Fruit fly (Drosophila melanogaster): Measurements from ENCODE around the gene CG3061.

The CG3061 gene

DNA sequence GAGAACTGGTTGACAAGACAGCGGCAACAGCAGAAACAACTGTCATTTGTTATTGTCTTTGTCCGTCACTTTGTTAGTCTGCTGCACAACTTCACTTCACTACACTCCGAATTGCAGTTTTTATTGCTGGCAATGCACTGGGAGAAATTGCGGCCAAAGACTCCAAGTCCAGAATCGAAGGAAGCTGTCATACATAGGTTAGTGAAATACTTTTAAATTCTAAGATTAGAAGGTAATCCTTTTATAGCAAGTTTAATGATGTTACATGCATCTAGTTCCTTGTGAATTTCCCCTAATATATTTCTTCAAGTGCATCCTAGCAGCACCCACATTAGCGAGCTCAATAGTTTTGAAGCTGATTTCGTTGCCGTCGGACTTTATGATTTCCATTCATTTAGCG lies 23.3 kb upstream of the CG3061 start (continued):
- TF ChIP-seq CG17359 (tag; optimal IDR thresholded peaks at IDR 0.05) (peak; percentile 74), D (optimal IDR thresholded peaks at IDR 0.05) (no peak), D (GFP tag; optimal IDR thresholded peaks at IDR 0.05) (peak; percentile 44), Abd-B (GFP tag; optimal IDR thresholded peaks at IDR 0.05) (peak; percentile 19), CG6689 (GFP tag; IDR thresholded peaks at IDR 0.05) (peak; percentile 48; the same call in 1 of the 2 replicates), jumu (GFP tag; optimal IDR thresholded peaks at IDR 0.05) (peak; percentile 5), ci (GFP tag; IDR thresholded peaks at IDR 0.05) (peak; percentile 57; the same call in 1 of the 3 replicates), kay (GFP tag; optimal IDR thresholded peaks at IDR 0.05) (no peak), Xrp1 (GFP tag; IDR thresholded peaks at IDR 0.05) (peak; percentile 65; the same call in 1 of the 2 replicates), Dek (tag; optimal IDR thresholded peaks at IDR 0.05) (no peak), BtbVII (GFP tag; optimal IDR thresholded peaks at IDR 0.05) (no peak), danr (GFP tag; IDR thresholded peaks at IDR 0.05) (peak; percentile 33; the same call in 1 of the 2 replicates), nau (GFP tag; optimal IDR thresholded peaks at IDR 0.05) (peak; percentile 22), CG4820 (GFP tag; optimal IDR thresholded peaks at IDR 0.05) (peak; percentile 67), CG11456 (GFP tag; IDR thresholded peaks at IDR 0.05) (peak; percentile 23; the same call in 1 of the 3 replicates), CG7745 (tag; optimal IDR thresholded peaks at IDR 0.05) (no peak), Mad (GFP tag; optimal IDR thresholded peaks at IDR 0.05) (no peak), croc (GFP tag; conservative IDR thresholded peaks at IDR 0.05) (peak; percentile 52; the same call in 2 of the 3 replicates), her (GFP tag; optimal IDR thresholded peaks at IDR 0.05) (no peak), ranshi (GFP tag; IDR thresholded peaks at IDR 0.05) (no peak), CG12236 (GFP tag; optimal IDR thresholded peaks at IDR 0.05) (no peak), Trl (optimal IDR thresholded peaks at IDR 0.05) (no peak), Trl (GFP tag; optimal IDR thresholded peaks at IDR 0.05) (no peak), ind (GFP tag; optimal IDR thresholded peaks at IDR 0.05) (peak; percentile 29), Dfd (GFP tag; optimal IDR thresholded peaks at IDR 0.05) (no peak), ERR (GFP tag; optimal IDR thresholded peaks at IDR 0.05) (no peak), CG14014 (GFP tag; IDR thresholded peaks at IDR 0.05) (no peak), gfzf (GFP tag; optimal IDR thresholded peaks at IDR 0.05) (no peak), CG33213 (GFP tag; optimal IDR thresholded peaks at IDR 0.05) (peak; percentile 8), sens-2 (GFP tag; IDR thresholded peaks at IDR 0.05) (0 out of 2 replicates have a peak, but pooled peaks have one; percentile 8), Asciz (GFP tag; optimal IDR thresholded peaks at IDR 0.05) (peak; percentile 49), ssp (GFP tag; IDR thresholded peaks at IDR 0.05) (0 out of 2 replicates have a peak, but pooled peaks have one; percentile 29), bcd (GFP tag; optimal IDR thresholded peaks at IDR 0.05) (peak; percentile 10), CG10979 (tag; optimal IDR thresholded peaks at IDR 0.05) (peak; percentile 75), ase (GFP tag; IDR thresholded peaks at IDR 0.05) (0 out of 3 replicates have a peak, but pooled peaks have one; percentile 45), unpg (GFP tag; optimal IDR thresholded peaks at IDR 0.05) (peak; percentile 49), D19B (GFP tag; optimal IDR thresholded peaks at IDR 0.05) (no peak), pum (GFP tag; optimal IDR thresholded peaks at IDR 0.05) (peak; percentile 27), ab (GFP tag; optimal IDR thresholded peaks at IDR 0.05) (no peak), Mrtf (GFP tag; IDR thresholded peaks at IDR 0.05) (no peak), nerfin-1 (tag; optimal IDR thresholded peaks at IDR 0.05) (no peak), da (GFP tag; optimal IDR thresholded peaks at IDR 0.05) (no peak), gem (tag; optimal IDR thresholded peaks at IDR 0.05) (peak; percentile 57), CG3995 (GFP tag; optimal IDR thresholded peaks at IDR 0.05) (no peak), CG10543 (GFP tag; optimal IDR thresholded peaks at IDR 0.05) (no peak), Six4 (GFP tag; optimal IDR thresholded peaks at IDR 0.05) (peak; percentile 8), Scr (GFP tag; IDR thresholded peaks at IDR 0.05; ENCODE audit: partially characterized antibody) (no peak), Atf-2 (GFP tag; optimal IDR thresholded peaks at IDR 0.05) (no peak), Pdp1 (GFP tag; optimal IDR thresholded peaks at IDR 0.05) (peak in 1 of 2 experiments; percentile 17), Vsx1 (GFP tag; optimal IDR thresholded peaks at IDR 0.05) (no peak), Taf1 (GFP tag; IDR thresholded peaks at IDR 0.05) (no peak), dmrt11E (tag; optimal IDR thresholded peaks at IDR 0.05) (peak; percentile 41)
